Worm (Caenorhabditis elegans) whole organism, late embryonic: ENCODE data around the gene fbxc-21.

Experiments
- C38D4.7 ChIP-seq: fragments of 200-800 bp; sonication (Bioruptor generic); optimal IDR thresholded peaks from 2 replicates; lab custom pipeline; 2018; ENCODE audit warnings: mild to moderate bottlenecking, missing genetic modification characterization, moderate library complexity, missing compliant biosample characterization
- K02D7.2 ChIP-seq: sonication (generic microtip); optimal IDR thresholded peaks from 2 replicates; lab custom pipeline; 2017; ENCODE audit warnings: mild to moderate bottlenecking, missing genetic modification characterization, missing compliant biosample characterization
- T23F11.4 ChIP-seq: fragments of 200-800 bp; sonication (Bioruptor generic); optimal IDR thresholded peaks from 2 replicates; lab custom pipeline; 2018; ENCODE audit warnings: mild to moderate bottlenecking, missing genetic modification characterization, missing compliant biosample characterization
- Y22D7AL.16 ChIP-seq: sonication (generic microtip); optimal IDR thresholded peaks from 2 replicates; lab custom pipeline; 2016; ENCODE audit warnings: missing genetic modification characterization, missing compliant biosample characterization
- ama-1 ChIP-seq: fragments of 150-350 bp; optimal IDR thresholded peaks from 2 replicates; lab custom pipeline; 2014
- ceh-14 ChIP-seq: sonication (generic microtip); optimal IDR thresholded peaks from 2 replicates; lab custom pipeline; 2016; ENCODE audit warnings: missing genotype, missing genetic modification characterization, missing compliant biosample characterization
- ceh-18 ChIP-seq: sonication (generic microtip); optimal IDR thresholded peaks from 2 replicates; lab custom pipeline; 2016; ENCODE audit warnings: missing genetic modification characterization, missing compliant biosample characterization
- ceh-2 ChIP-seq: sonication (generic microtip); optimal IDR thresholded peaks from 2 replicates; lab custom pipeline; 2016; ENCODE audit warnings: missing genotype, missing genetic modification characterization, missing compliant biosample characterization
- ceh-24 ChIP-seq: sonication (generic microtip); optimal IDR thresholded peaks from 2 replicates; lab custom pipeline; 2016; ENCODE audit warnings: mild to moderate bottlenecking, missing genetic modification characterization, missing compliant biosample characterization
- dve-1 ChIP-seq: sonication (generic microtip); optimal IDR thresholded peaks from 2 replicates; lab custom pipeline; 2017; ENCODE audit warnings: antibody characterized with exemption, mild to moderate bottlenecking, missing genetic modification characterization, missing compliant biosample characterization
- elt-2 ChIP-seq: sonication (generic microtip); optimal IDR thresholded peaks from 2 replicates; lab custom pipeline; 2016; ENCODE audit warnings: missing genetic modification reagents, missing genetic modification characterization, missing compliant biosample characterization
- fax-1 ChIP-seq: sonication (generic microtip); optimal IDR thresholded peaks from 2 replicates; lab custom pipeline; 2016; ENCODE audit warnings: missing genotype, missing genetic modification characterization, missing compliant biosample characterization
- fkh-10 ChIP-seq: fragments of 150-350 bp; optimal IDR thresholded peaks from 2 replicates; lab custom pipeline; 2014; ENCODE audit warnings: missing biosample characterization, missing genetic modification reagents, missing genetic modification characterization
- gmeb-2 ChIP-seq: sonication (generic microtip); optimal IDR thresholded peaks from 2 replicates; lab custom pipeline; 2016; ENCODE audit warnings: missing genetic modification characterization, inconsistent platforms, missing compliant biosample characterization
- hlh-13 ChIP-seq: fragments of 200-800 bp; sonication (Bioruptor generic); optimal IDR thresholded peaks from 2 replicates; lab custom pipeline; 2018; ENCODE audit warnings: mild to moderate bottlenecking, missing genetic modification characterization, missing compliant biosample characterization
- lin-11 ChIP-seq: fragments of 200-800 bp; sonication (Bioruptor generic); optimal IDR thresholded peaks from 2 replicates; lab custom pipeline; 2018; ENCODE audit warnings: mild to moderate bottlenecking, missing genetic modification characterization, missing compliant biosample characterization
- madf-2 ChIP-seq: sonication (generic microtip); optimal IDR thresholded peaks from 2 replicates; lab custom pipeline; 2017; ENCODE audit warnings: missing genetic modification characterization, missing compliant biosample characterization
- nfya-1 ChIP-seq: sonication (generic microtip); optimal IDR thresholded peaks from 2 replicates; lab custom pipeline; 2017; ENCODE audit warnings: missing genetic modification characterization, mild to moderate bottlenecking, missing compliant biosample characterization, antibody characterized with exemption, moderate library complexity
- odd-2 ChIP-seq: sonication (generic microtip); optimal IDR thresholded peaks from 2 replicates; lab custom pipeline; 2017; ENCODE audit warnings: antibody characterized with exemption, mild to moderate bottlenecking, missing genetic modification characterization, missing compliant biosample characterization
- pag-3 ChIP-seq: sonication (generic microtip); optimal IDR thresholded peaks from 2 replicates; lab custom pipeline; 2016; ENCODE audit warnings: missing compliant biosample characterization, missing genetic modification characterization, borderline replicate concordance
- pha-2 ChIP-seq: sonication (generic microtip); optimal IDR thresholded peaks from 2 replicates; lab custom pipeline; 2017; ENCODE audit warnings: mild to moderate bottlenecking, missing genetic modification characterization, missing compliant biosample characterization
- pha-4 ChIP-seq: fragments of 150-350 bp; optimal IDR thresholded peaks from 2 replicates; lab custom pipeline; 2018; ENCODE audit warnings: missing biosample characterization, missing genetic modification reagents, missing genetic modification characterization
- pqm-1 ChIP-seq: sonication (generic microtip); optimal IDR thresholded peaks from 2 replicates; lab custom pipeline; 2016; ENCODE audit warnings: missing genetic modification characterization, missing compliant biosample characterization
- ref-2 ChIP-seq: sonication (generic microtip); optimal IDR thresholded peaks from 2 replicates; lab custom pipeline; 2016; ENCODE audit warnings: missing genetic modification characterization, missing compliant biosample characterization
- syd-9 ChIP-seq: sonication (generic microtip); optimal IDR thresholded peaks from 2 replicates; lab custom pipeline; 2016; ENCODE audit warnings: mild to moderate bottlenecking, missing genetic modification characterization, moderate library complexity, missing compliant biosample characterization
- tbx-2 ChIP-seq: sonication (generic microtip); optimal IDR thresholded peaks from 2 replicates; lab custom pipeline; 2016; ENCODE audit warnings: missing genetic modification characterization, missing compliant biosample characterization
- tbx-7 ChIP-seq: sonication (generic microtip); optimal IDR thresholded peaks from 2 replicates; lab custom pipeline; 2016; ENCODE audit warnings: missing genotype, missing genetic modification characterization, missing compliant biosample characterization
- ttx-3 ChIP-seq: sonication (generic microtip); optimal IDR thresholded peaks from 2 replicates; lab custom pipeline; 2016; ENCODE audit warnings: missing genetic modification reagents, missing genetic modification characterization, missing compliant biosample characterization
- unc-42 ChIP-seq: sonication (generic microtip); optimal IDR thresholded peaks from 2 replicates; lab custom pipeline; 2016; ENCODE audit warnings: missing genotype, missing genetic modification characterization, missing compliant biosample characterization
- ztf-16 ChIP-seq: sonication (generic microtip); optimal IDR thresholded peaks from 2 replicates; lab custom pipeline; 2017; ENCODE audit warnings: missing genetic modification characterization, missing compliant biosample characterization

The fbxc-21 gene

ce11 chrII:1722394-1722793 lies 29.7 kb upstream of the fbxc-21 start, which contains the start of the genes fbxb-5 and btb-8:
TSS of gene fbxb-5 (minus strand) at chrII:1722494.
TSS of gene btb-8 (plus strand) at chrII:1722770.
- TF ChIP-seq hlh-13 (no peak), ama-1 (lab: Kevin White, UChicago) (no peak), ceh-18 (tag; lab: Kevin White, UChicago) (no peak), odd-2 (tag; lab: Kevin White, UChicago) (no peak), nfya-1 (tag; lab: Kevin White, UChicago) (no peak), pqm-1 (tag; lab: Kevin White, UChicago) (no peak), pha-2 (tag; lab: Kevin White, UChicago) (no peak), tbx-2 (tag; lab: Kevin White, UChicago) (no peak), C38D4.7 (GFP tag; lab: Kevin White, UChicago) (no peak)

ce11 chrII:1719153-1719552 lies 26.4 kb upstream of the fbxc-21 start, which contains the start of gene fbxb-48:
TSS of gene fbxb-48 (minus strand) at chrII:1719253.
- TF ChIP-seq K02D7.2: no peak

- TF ChIP-seq T23F11.4 (no peak), elt-2 (no peak), dve-1 (tag; lab: Kevin White, UChicago) (no peak), ceh-14 (tag; lab: Kevin White, UChicago) (no peak), pha-4 (tag; lab: Kevin White, UChicago) (no peak), ceh-24 (tag; lab: Kevin White, UChicago) (no peak)
Measured at ce11 chrII:1714772-1715353, 22.1 kb upstream of the fbxc-21 start, which contains the start of gene btb-6. TSS of gene btb-6 (plus strand) at chrII:1715303.

ce11 chrII:1712938-1713337 lies 20.2 kb upstream of the fbxc-21 start, which contains the start of gene btb-7:
TSS of gene btb-7 (plus strand) at chrII:1713238.
- TF ChIP-seq ztf-16 (no peak), madf-2 (no peak), T23F11.4 (no peak), pha-4 (tag; lab: Kevin White, UChicago) (no peak), Y22D7AL.16 (tag; lab: Kevin White, UChicago) (no peak), ref-2 (tag; lab: Kevin White, UChicago) (no peak), fax-1 (tag; lab: Kevin White, UChicago) (no peak), pha-2 (tag; lab: Kevin White, UChicago) (no peak), pag-3 (tag; lab: Kevin White, UChicago) (no peak), gmeb-2 (tag; lab: Kevin White, UChicago) (no peak)
- TF ChIP-seq, all 69 proteins: peak for 0

- TF ChIP-seq unc-42 (tag; lab: Kevin White, UChicago) (no peak), fkh-10 (GFP tag; lab: Kevin White, UChicago) (no peak), elt-2 (no peak), ztf-16 (no peak), lin-11 (tag; lab: Kevin White, UChicago) (no peak), tbx-7 (tag; lab: Kevin White, UChicago) (no peak), ceh-2 (tag; lab: Kevin White, UChicago) (no peak), ama-1 (lab: Kevin White, UChicago) (no peak), syd-9 (no peak)
Measured at ce11 chrII:1709959-1710358, 17.2 kb upstream of the fbxc-21 start, which contains the start of gene fbxa-184. TSS of gene fbxa-184 (plus strand) at chrII:1710259.

- TF ChIP-seq ttx-3: no peak
- no peak for TF ChIP-seq pha-2 (tag; lab: Kevin White, UChicago)
- no peak for TF ChIP-seq lin-11 (tag; lab: Kevin White, UChicago)
- no peak for TF ChIP-seq dve-1 (tag; lab: Kevin White, UChicago)
- TF ChIP-seq, all 69 proteins: peak for 0
Measured at ce11 chrII:1706385-1706784, 13.7 kb upstream of the fbxc-21 start, which contains the start of gene sdz-18. TSS of gene sdz-18 (minus strand) at chrII:1706485.
